Worm (Caenorhabditis elegans) whole organism, L4 larva: ENCODE results near the gene attf-5.

ENCODE experiments used
- D1046.2 ChIP-seq: fragments of 200-800 bp; sonication (Bioruptor generic); IDR thresholded peaks from 2 replicates; pipeline ENCODE4 v1.3.6; 2022; ENCODE audit warnings: missing genetic modification characterization, missing compliant biosample characterization
- F26F4.8 ChIP-seq: fragments of 200-800 bp; sonication (Bioruptor generic); conservative IDR thresholded peaks from 2 replicates; pipeline ENCODE4 v1.3.6; 2022; ENCODE audit warnings: missing genetic modification characterization, missing compliant biosample characterization
- F49E8.2 ChIP-seq: sonication (generic microtip); optimal IDR thresholded peaks from 2 replicates; lab custom pipeline; 2016; ENCODE audit warnings: missing compliant biosample characterization, mild to moderate bottlenecking, missing genetic modification characterization, borderline replicate concordance
- R02D3.7 ChIP-seq: fragments of 150-350 bp; sonication (generic microtip); optimal IDR thresholded peaks from 3 replicates; lab custom pipeline; 2014; ENCODE audit warnings: missing biosample characterization, missing genetic modification characterization
- Y105C5A.15 ChIP-seq: fragments of 200-800 bp; sonication (Bioruptor generic); IDR thresholded peaks from 2 replicates; pipeline ENCODE4 v1.3.6; 2022; ENCODE audit warnings: missing genetic modification characterization, missing compliant biosample characterization
- Y75B8A.6 ChIP-seq: fragments of 200-800 bp; sonication (Bioruptor generic); IDR thresholded peaks from 2 replicates; pipeline ENCODE4 v1.3.6; 2022; ENCODE audit warnings: missing genetic modification reagents, missing genetic modification characterization, missing compliant biosample characterization
- ZK546.5 ChIP-seq, 2 experiments: sonication (generic microtip); optimal IDR thresholded peaks; 2 replicates each; lab custom pipeline; 2017; ENCODE audit warnings: missing biosample characterization in 2 of 2, missing genetic modification characterization in 2 of 2
- aly-2 ChIP-seq: sonication (generic microtip); optimal IDR thresholded peaks from 2 replicates; lab custom pipeline; 2018; ENCODE audit warnings: missing biosample characterization, missing genetic modification characterization
- ama-1 ChIP-seq: fragments of 150-350 bp; optimal IDR thresholded peaks from 2 replicates; lab custom pipeline; 2014; ENCODE audit warnings: inconsistent platforms, mixed read lengths
- arid-1 ChIP-seq: fragments of 200-800 bp; sonication (Bioruptor generic); conservative IDR thresholded peaks from 2 replicates; pipeline ENCODE4 v1.3.6; 2022; ENCODE audit warnings: missing genetic modification reagents, missing genetic modification characterization, missing compliant biosample characterization
- attf-4 ChIP-seq: sonication (generic microtip); optimal IDR thresholded peaks from 3 replicates; lab custom pipeline; 2017; ENCODE audit warnings: missing biosample characterization, missing genetic modification characterization
- ceh-32 ChIP-seq: sonication (generic microtip); optimal IDR thresholded peaks from 2 replicates; lab custom pipeline; 2016; ENCODE audit warnings: mild to moderate bottlenecking, missing genetic modification characterization, missing compliant biosample characterization; ENCODE audit not compliant: poor library complexity
- ceh-62 ChIP-seq: sonication (generic microtip); optimal IDR thresholded peaks from 2 replicates; lab custom pipeline; 2017; ENCODE audit warnings: missing biosample characterization, missing genetic modification characterization
- cey-2 ChIP-seq: sonication (generic microtip); optimal IDR thresholded peaks from 3 replicates; lab custom pipeline; 2017; ENCODE audit warnings: missing genetic modification characterization, mild to moderate bottlenecking, missing compliant biosample characterization, antibody characterized with exemption, borderline replicate concordance; ENCODE audit not compliant: insufficient read depth
- daf-12 ChIP-seq: fragments of 150-350 bp; optimal IDR thresholded peaks from 2 replicates; lab custom pipeline; 2014; ENCODE audit warnings: missing biosample characterization, missing genetic modification reagents, missing genetic modification characterization
- daf-16 ChIP-seq, 3 experiments: sonication (generic microtip); optimal IDR thresholded peaks; 2 replicates each; lab custom pipeline; 2016 to 2017; ENCODE audit warnings: missing genetic modification characterization in 3 of 3, missing genetic modification reagents in 3 of 3, mild to moderate bottlenecking in 2 of 3, missing compliant biosample characterization in 2 of 3, missing biosample characterization in 1 of 3, moderate library complexity in 1 of 3
- daf-19 ChIP-seq: fragments of 200-800 bp; sonication (Bioruptor generic); conservative IDR thresholded peaks from 2 replicates; pipeline ENCODE4 v1.3.6; 2022; ENCODE audit warnings: missing genetic modification characterization, missing compliant biosample characterization
- dpl-1 ChIP-seq: fragments of 150-350 bp; optimal IDR thresholded peaks from 2 replicates; lab custom pipeline; 2014; ENCODE audit warnings: missing biosample characterization, missing genetic modification reagents, missing genetic modification characterization
- egl-27 ChIP-seq: sonication (generic microtip); optimal IDR thresholded peaks from 3 replicates; lab custom pipeline; 2017; ENCODE audit warnings: missing biosample characterization, missing genetic modification reagents, missing genetic modification characterization
- egl-43 ChIP-seq: fragments of 200-800 bp; sonication (Bioruptor generic); IDR thresholded peaks from 2 replicates; pipeline ENCODE4 v1.3.6; 2022; ENCODE audit warnings: missing genetic modification reagents, missing genetic modification characterization, missing compliant biosample characterization
- fkh-10 ChIP-seq: fragments of 150-350 bp; optimal IDR thresholded peaks from 2 replicates; lab custom pipeline; 2014; ENCODE audit warnings: missing biosample characterization, missing genetic modification reagents, missing genetic modification characterization
- fos-1 ChIP-seq: fragments of 150-350 bp; optimal IDR thresholded peaks from 2 replicates; lab custom pipeline; 2014; ENCODE audit warnings: missing biosample characterization, missing genetic modification characterization
- hif-1 ChIP-seq, 2 experiments: sonication (generic microtip); optimal IDR thresholded peaks; 2 replicates each; lab custom pipeline; 2016 to 2017; ENCODE audit warnings: missing compliant biosample characterization in 2 of 2, missing genetic modification characterization in 2 of 2, missing genetic modification reagents in 2 of 2, missing genotype in 2 of 2, mild to moderate bottlenecking in 1 of 2
- hlh-11 ChIP-seq: fragments of 200-800 bp; sonication (Bioruptor generic); optimal IDR thresholded peaks from 2 replicates; lab custom pipeline; 2018; ENCODE audit warnings: mild to moderate bottlenecking, missing genetic modification characterization, missing compliant biosample characterization
- hmg-1.1 ChIP-seq: fragments of 200-800 bp; sonication (Bioruptor generic); IDR thresholded peaks from 2 replicates; pipeline ENCODE4 v1.3.6; 2022; ENCODE audit warnings: missing genetic modification reagents, missing genetic modification characterization, missing compliant biosample characterization
- lin-1 ChIP-seq: fragments of 200-800 bp; sonication (Bioruptor generic); IDR thresholded peaks from 2 replicates; pipeline ENCODE4 v1.3.6; 2022; ENCODE audit warnings: missing genetic modification reagents, missing genetic modification characterization, missing compliant biosample characterization
- lin-13 ChIP-seq: fragments of 150-350 bp; optimal IDR thresholded peaks from 2 replicates; lab custom pipeline; 2014; ENCODE audit warnings: missing biosample characterization, missing genetic modification reagents, missing genetic modification characterization
- lin-15B ChIP-seq: fragments of 150-350 bp; sonication (generic microtip); optimal IDR thresholded peaks from 3 replicates; lab custom pipeline; 2014; ENCODE audit warnings: missing biosample characterization, missing genetic modification characterization
- lin-29 ChIP-seq: fragments of 200-800 bp; sonication (Bioruptor generic); IDR thresholded peaks from 2 replicates; pipeline ENCODE4 v1.3.6; 2022; ENCODE audit warnings: missing genetic modification reagents, missing genetic modification characterization, missing compliant biosample characterization
- lin-39 ChIP-seq: fragments of 150-350 bp; optimal IDR thresholded peaks from 2 replicates; lab custom pipeline; 2014; ENCODE audit warnings: missing biosample characterization, missing genetic modification reagents, missing genetic modification characterization
- lir-3 ChIP-seq: sonication (generic microtip); optimal IDR thresholded peaks from 2 replicates; lab custom pipeline; 2016; ENCODE audit warnings: mild to moderate bottlenecking, missing genetic modification characterization, missing compliant biosample characterization
- mdl-1 ChIP-seq, 2 experiments: fragments of 150-350 bp in 1 of 2; sonication (generic microtip) in 1 of 2; optimal IDR thresholded peaks; 2 replicates each; lab custom pipeline; 2014 to 2017; ENCODE audit warnings: missing biosample characterization in 2 of 2, missing genetic modification characterization in 2 of 2
- mdt-29 ChIP-seq: fragments of 200-800 bp; sonication (Bioruptor generic); IDR thresholded peaks from 2 replicates; pipeline ENCODE4 v1.3.6; 2022; ENCODE audit warnings: missing genetic modification reagents, missing genetic modification characterization, missing compliant biosample characterization
- mes-2 ChIP-seq: sonication (generic microtip); optimal IDR thresholded peaks from 2 replicates; lab custom pipeline; 2016; ENCODE audit warnings: missing genotype, mild to moderate bottlenecking, missing genetic modification characterization, missing compliant biosample characterization; ENCODE audit not compliant: poor library complexity, severe bottlenecking
- mxl-3 ChIP-seq: fragments of 200-800 bp; sonication (Bioruptor generic); optimal IDR thresholded peaks from 2 replicates; lab custom pipeline; 2018; ENCODE audit warnings: mild to moderate bottlenecking, missing genetic modification characterization, missing compliant biosample characterization
- nhr-10 ChIP-seq: fragments of 150-350 bp; optimal IDR thresholded peaks from 2 replicates; lab custom pipeline; 2014; ENCODE audit warnings: missing biosample characterization, missing genetic modification characterization
- nhr-111 ChIP-seq: fragments of 200-800 bp; sonication (Bioruptor generic); optimal IDR thresholded peaks from 2 replicates; lab custom pipeline; 2018; ENCODE audit warnings: mild to moderate bottlenecking, missing genetic modification characterization, missing compliant biosample characterization
- nhr-28 ChIP-seq: fragments of 150-350 bp; optimal IDR thresholded peaks from 2 replicates; lab custom pipeline; 2014; ENCODE audit warnings: missing biosample characterization, missing genetic modification characterization
- nhr-48 ChIP-seq: sonication (generic microtip); optimal IDR thresholded peaks from 2 replicates; lab custom pipeline; 2016; ENCODE audit warnings: mild to moderate bottlenecking, missing genetic modification characterization, missing compliant biosample characterization
- nhr-6 ChIP-seq: fragments of 150-350 bp; optimal IDR thresholded peaks from 2 replicates; lab custom pipeline; 2014; ENCODE audit warnings: missing biosample characterization, missing genetic modification characterization
- nhr-76 ChIP-seq: fragments of 150-350 bp; optimal IDR thresholded peaks from 2 replicates; lab custom pipeline; 2014; ENCODE audit warnings: missing biosample characterization, missing genetic modification characterization
- nhr-77 ChIP-seq: fragments of 150-350 bp; optimal IDR thresholded peaks from 2 replicates; lab custom pipeline; 2014; ENCODE audit warnings: missing biosample characterization, missing genetic modification characterization
- php-3 ChIP-seq: fragments of 200-800 bp; sonication (Bioruptor generic); IDR thresholded peaks from 2 replicates; pipeline ENCODE4 v1.3.6; 2022; ENCODE audit warnings: missing genetic modification reagents, missing genetic modification characterization, missing compliant biosample characterization
- skn-1 ChIP-seq: fragments of 150-350 bp; optimal IDR thresholded peaks from 2 replicates; lab custom pipeline; 2014; ENCODE audit warnings: missing biosample characterization, missing genetic modification characterization
- snpc-1.2 ChIP-seq: fragments of 200-800 bp; sonication (Bioruptor generic); IDR thresholded peaks from 2 replicates; pipeline ENCODE4 v1.3.6; 2022; ENCODE audit warnings: missing genetic modification reagents, missing genetic modification characterization, missing compliant biosample characterization
- unc-130 ChIP-seq: sonication (generic microtip); optimal IDR thresholded peaks from 2 replicates; lab custom pipeline; 2016; ENCODE audit warnings: missing genetic modification reagents, missing genetic modification characterization, missing compliant biosample characterization
- unc-39 ChIP-seq: sonication (generic microtip); optimal IDR thresholded peaks from 2 replicates; lab custom pipeline; 2017; ENCODE audit warnings: missing biosample characterization, missing genetic modification characterization
- zfp-3 ChIP-seq: fragments of 200-800 bp; sonication (Bioruptor generic); conservative IDR thresholded peaks from 2 replicates; pipeline ENCODE4 v1.3.6; 2022; ENCODE audit warnings: missing genetic modification reagents, missing genetic modification characterization, missing compliant biosample characterization
- zip-11 ChIP-seq: fragments of 200-800 bp; sonication (Bioruptor generic); IDR thresholded peaks from 2 replicates; pipeline ENCODE4 v1.3.6; 2022; ENCODE audit warnings: missing genetic modification characterization, missing compliant biosample characterization
- ztf-11 ChIP-seq: fragments of 150-350 bp; optimal IDR thresholded peaks from 2 replicates; lab custom pipeline; 2014; ENCODE audit warnings: missing biosample characterization, missing genetic modification characterization
- ztf-7 ChIP-seq: fragments of 150-350 bp; optimal IDR thresholded peaks from 2 replicates; lab custom pipeline; 2014; ENCODE audit warnings: missing biosample characterization, missing genetic modification characterization

The attf-5 gene

ce11 chrX:806515-806914 lies 18.4 kb downstream of the attf-5 start (continued):
- 0 out of 2 replicates have a peak, but pooled peaks have one; percentile 31 for TF ChIP-seq Y105C5A.15 (GFP tag; lab: Robert Waterston, UW)
- peak; percentile 97 for TF ChIP-seq nhr-6
- TF ChIP-seq nhr-48 (tag; lab: Kevin White, UChicago) = peak; percentile 96
- TF ChIP-seq skn-1 (tag; lab: Kevin White, UChicago) = no peak
- TF ChIP-seq zfp-3 (GFP tag; lab: Robert Waterston, UW) = peak; percentile 94
- peak; percentile 98 for TF ChIP-seq mes-2 (tag; lab: Kevin White, UChicago)
- TF ChIP-seq daf-12 = no peak
- TF ChIP-seq ztf-7 (tag; lab: Kevin White, UChicago) = peak; percentile 95
- peak; percentile 92 for TF ChIP-seq arid-1 (GFP tag; lab: Robert Waterston, UW)
- TF ChIP-seq ZK546.5 (tag; optimal IDR thresholded peaks at IDR 0.05; lab: Kevin White, UChicago) = peak; percentile 17 to 62
- peak; percentile 83 for TF ChIP-seq nhr-76 (tag; lab: Kevin White, UChicago)
- peak; percentile 77 to 83 for TF ChIP-seq hif-1 (tag; optimal IDR thresholded peaks at IDR 0.05; lab: Kevin White, UChicago)
- peak; percentile 79 for TF ChIP-seq dpl-1 (GFP tag; lab: Kevin White, UChicago)
- peak; percentile 100 for TF ChIP-seq nhr-77 (tag; lab: Kevin White, UChicago)
- TF ChIP-seq ama-1 (lab: Kevin White, UChicago) = no peak
- TF ChIP-seq daf-19 (GFP tag; lab: Robert Waterston, UW) = peak; percentile 90
- TF ChIP-seq lin-29 (GFP tag; lab: Robert Waterston, UW) = peak; percentile 97
- TF ChIP-seq ceh-32 (tag; lab: Kevin White, UChicago) = peak; percentile 88
- peak; percentile 98 for TF ChIP-seq php-3 (GFP tag; lab: Robert Waterston, UW)
- peak; percentile 91 for TF ChIP-seq lir-3 (tag; lab: Kevin White, UChicago)
- TF ChIP-seq nhr-10 (tag; lab: Kevin White, UChicago) = peak; percentile 98
- peak; percentile 96 for TF ChIP-seq nhr-28 (tag; lab: Kevin White, UChicago)
- peak; percentile 72 for TF ChIP-seq cey-2 (tag; lab: Kevin White, UChicago)
- peak; percentile 100 for TF ChIP-seq hmg-1.1
- TF ChIP-seq snpc-1.2 (GFP tag; lab: Robert Waterston, UW) = peak; percentile 60; the same call in 1 of the 2 replicates
- TF ChIP-seq mdt-29 (GFP tag; lab: Robert Waterston, UW) = peak; percentile 89
- TF ChIP-seq lin-1 (GFP tag; lab: Robert Waterston, UW) = peak; percentile 95
- peak; percentile 38 for TF ChIP-seq R02D3.7 (tag; lab: Kevin White, UChicago)
- no peak for TF ChIP-seq ceh-62
- 0 out of 2 replicates have a peak, but pooled peaks have one; percentile 49 for TF ChIP-seq F26F4.8 (GFP tag; lab: Robert Waterston, UW)
- peak; percentile 96 for TF ChIP-seq mxl-3
- no peak for TF ChIP-seq unc-130 (GFP tag; lab: Kevin White, UChicago)
- peak; percentile 99 for TF ChIP-seq egl-43 (GFP tag; lab: Robert Waterston, UW)
- TF ChIP-seq egl-27 (tag; lab: Kevin White, UChicago) = peak; percentile 98
- TF ChIP-seq F49E8.2 (tag; lab: Kevin White, UChicago) = no peak
- peak; percentile 88 to 93 for TF ChIP-seq mdl-1 (tag; optimal IDR thresholded peaks at IDR 0.05; lab: Kevin White, UChicago)
- peak; percentile 96 to 98 for TF ChIP-seq daf-16 (GFP tag; optimal IDR thresholded peaks at IDR 0.05; lab: Kevin White, UChicago)
- peak; percentile 97 for TF ChIP-seq daf-16 (tag; optimal IDR thresholded peaks at IDR 0.05; lab: Kevin White, UChicago)
- TF ChIP-seq lin-15B (tag; lab: Kevin White, UChicago) = peak; percentile 67
- peak; percentile 72 for TF ChIP-seq nhr-111 (GFP tag; lab: Kevin White, UChicago)
- TF ChIP-seq hlh-11 (tag; lab: Kevin White, UChicago) = peak; percentile 97
- peak; percentile 96 for TF ChIP-seq lin-13
- TF ChIP-seq aly-2 (tag; lab: Kevin White, UChicago) = no peak
- peak; percentile 17 for TF ChIP-seq unc-39 (tag; lab: Kevin White, UChicago)
- peak; percentile 71 for TF ChIP-seq attf-4 (tag; lab: Kevin White, UChicago)
- peak; percentile 82 for TF ChIP-seq ztf-11
- peak; percentile 99 for TF ChIP-seq fkh-10 (GFP tag; lab: Kevin White, UChicago)
- TF ChIP-seq Y75B8A.6 (GFP tag; lab: Robert Waterston, UW) = peak; percentile 47; the same call in 1 of the 2 replicates
- peak; percentile 84 for TF ChIP-seq fos-1
- no peak for TF ChIP-seq zip-11 (GFP tag; lab: Robert Waterston, UW)
- TF ChIP-seq lin-39 (tag; lab: Kevin White, UChicago) = peak; percentile 86
- peak; percentile 91 for TF ChIP-seq D1046.2
